Fruit fly (Drosophila melanogaster): ENCODE results near the gene CG13311.

Gene CG13311

dm6 chr3L:8825030-8825407 is 23.1 kb upstream of the CG13311 start (continued):
- TF ChIP-seq svp (GFP tag): peak; percentile 43
- TF ChIP-seq CG8632 (GFP tag; optimal IDR thresholded peaks at IDR 0.05): no peak
- no peak for TF ChIP-seq CG7368 (GFP tag; optimal IDR thresholded peaks at IDR 0.05)
- TF ChIP-seq lz (GFP tag; optimal IDR thresholded peaks at IDR 0.05): no peak
- peak; percentile 54 to 58 for TF ChIP-seq ss (GFP tag; optimal IDR thresholded peaks at IDR 0.05)
- TF ChIP-seq eg (GFP tag; IDR thresholded peaks at IDR 0.05): no peak
- no peak for TF ChIP-seq Ets21C (GFP tag; optimal IDR thresholded peaks at IDR 0.05)
- TF ChIP-seq fd85E (GFP tag; optimal IDR thresholded peaks at IDR 0.05): no peak
- no peak for TF ChIP-seq Gug (GFP tag; IDR thresholded peaks at IDR 0.05)
- TF ChIP-seq net (GFP tag; optimal IDR thresholded peaks at IDR 0.05): no peak
- TF ChIP-seq dac (GFP tag; optimal IDR thresholded peaks at IDR 0.05): no peak
- TF ChIP-seq CG3919 (GFP tag; optimal IDR thresholded peaks at IDR 0.05): no peak
- TF ChIP-seq CG6163 (GFP tag; IDR thresholded peaks at IDR 0.05): peak; percentile 46; the same call in 2 of the 3 replicates
- TF ChIP-seq CG6792 (GFP tag; optimal IDR thresholded peaks at IDR 0.05): no peak
- TF ChIP-seq Sox15 (GFP tag; optimal IDR thresholded peaks at IDR 0.05): no peak
- TF ChIP-seq CG1621 (tag; optimal IDR thresholded peaks at IDR 0.05): peak; percentile 68
- no peak for TF ChIP-seq Hr38 (GFP tag; optimal IDR thresholded peaks at IDR 0.05)
- TF ChIP-seq CG8319 (GFP tag; optimal IDR thresholded peaks at IDR 0.05): no peak
- TF ChIP-seq CG9139 (GFP tag; optimal IDR thresholded peaks at IDR 0.05): peak; percentile 3
- TF ChIP-seq Hr39 (GFP tag; optimal IDR thresholded peaks at IDR 0.05): no peak
- no peak for TF ChIP-seq CG11294 (GFP tag; IDR thresholded peaks at IDR 0.05)
- peak; percentile 25; the same call in 1 of the 2 replicates for TF ChIP-seq CG15336 (GFP tag; IDR thresholded peaks at IDR 0.05)
- no peak for TF ChIP-seq Sox102F (GFP tag; optimal IDR thresholded peaks at IDR 0.05)
- peak; percentile 37 for TF ChIP-seq CG6276 (GFP tag; optimal IDR thresholded peaks at IDR 0.05)
- no peak for TF ChIP-seq Eip93F (GFP tag; optimal IDR thresholded peaks at IDR 0.05)
- TF ChIP-seq Lpt (GFP tag; optimal IDR thresholded peaks at IDR 0.05): peak; percentile 58
- TF ChIP-seq CG6854 (GFP tag; optimal IDR thresholded peaks at IDR 0.05): peak; percentile 30
- TF ChIP-seq Ets96B (tag; optimal IDR thresholded peaks at IDR 0.05): peak; percentile 29
- no peak for TF ChIP-seq topi (GFP tag; optimal IDR thresholded peaks at IDR 0.05)
- no peak for TF ChIP-seq CG3032 (tag; optimal IDR thresholded peaks at IDR 0.05)
- TF ChIP-seq Eip78C (GFP tag): peak; percentile 69

dm6 chr3L:8824403-8825029 is 22.6 kb upstream of the CG13311 start:
- no peak for TF ChIP-seq CG4318 (GFP tag; optimal IDR thresholded peaks at IDR 0.05)
- peak; percentile 12 for TF ChIP-seq CG31627 (GFP tag; optimal IDR thresholded peaks at IDR 0.05)
- no peak for TF ChIP-seq Hr4 (GFP tag; optimal IDR thresholded peaks at IDR 0.05)
- no peak for TF ChIP-seq pdm3 (GFP tag; optimal IDR thresholded peaks at IDR 0.05)
- TF ChIP-seq achi (GFP tag; optimal IDR thresholded peaks at IDR 0.05): no peak
- no peak for TF ChIP-seq topi (GFP tag; optimal IDR thresholded peaks at IDR 0.05)
- no peak for TF ChIP-seq Ets96B (tag; optimal IDR thresholded peaks at IDR 0.05)
- peak; percentile 22 for TF ChIP-seq CG3919 (GFP tag; optimal IDR thresholded peaks at IDR 0.05)
- no peak for TF ChIP-seq CG10631 (GFP tag; optimal IDR thresholded peaks at IDR 0.05)
- no peak for TF ChIP-seq CG15336 (GFP tag; IDR thresholded peaks at IDR 0.05)
- TF ChIP-seq CG6163 (GFP tag; IDR thresholded peaks at IDR 0.05): 0 out of 3 replicates have a peak, but pooled peaks have one; percentile 7
- no peak for TF ChIP-seq Gug (GFP tag; IDR thresholded peaks at IDR 0.05)
- TF ChIP-seq esn (GFP tag; optimal IDR thresholded peaks at IDR 0.05): no peak
- peak; percentile 22 for TF ChIP-seq spab (GFP tag; optimal IDR thresholded peaks at IDR 0.05)
- TF ChIP-seq Eip78C (GFP tag): peak; percentile 6
- peak; percentile 33 for TF ChIP-seq Hr39 (GFP tag; optimal IDR thresholded peaks at IDR 0.05)
- TF ChIP-seq Blimp-1 (GFP tag; optimal IDR thresholded peaks at IDR 0.05): peak; percentile 1
- TF ChIP-seq CG11762 (GFP tag; optimal IDR thresholded peaks at IDR 0.05; ENCODE audit: insufficient read depth): peak; percentile 12
- peak; percentile 58 for TF ChIP-seq svp (GFP tag)
- TF ChIP-seq Met (GFP tag; optimal IDR thresholded peaks at IDR 0.05): no peak
